Worm (Caenorhabditis elegans) whole organism, L1 larva: ENCODE data around the gene ced-2.

ENCODE experiments used
- C16A3.4 ChIP-seq: fragments of 150-350 bp; optimal IDR thresholded peaks from 2 replicates; lab custom pipeline; 2014; ENCODE audit warnings: missing biosample characterization, missing genetic modification characterization
- C34B4.2 ChIP-seq: sonication (generic microtip); optimal IDR thresholded peaks from 2 replicates; lab custom pipeline; 2017; ENCODE audit warnings: mild to moderate bottlenecking, missing genetic modification characterization, missing compliant biosample characterization
- ceh-63 ChIP-seq: fragments of 200-800 bp; sonication (Bioruptor generic); optimal IDR thresholded peaks from 2 replicates; lab custom pipeline; 2018; ENCODE audit warnings: mild to moderate bottlenecking, missing genetic modification characterization, missing compliant biosample characterization
- dsc-1 ChIP-seq: sonication (generic microtip); optimal IDR thresholded peaks from 2 replicates; lab custom pipeline; 2016; ENCODE audit warnings: mild to moderate bottlenecking, missing genetic modification characterization, missing compliant biosample characterization
- efl-1 ChIP-seq, 4 experiments: fragments of 150-350 bp; optimal IDR thresholded peaks in 3 of 4; peaks in 1 of 4; 1 replicate in 1 of 4; 2 replicates in 3 of 4; lab custom pipeline; 2014; ENCODE audit warnings: missing biosample characterization in 2 of 4, missing genetic modification characterization in 2 of 4, missing genetic modification reagents in 2 of 4
- efl-3 ChIP-seq: fragments of 200-800 bp; sonication (Bioruptor generic); optimal IDR thresholded peaks from 2 replicates; lab custom pipeline; 2018; ENCODE audit warnings: mild to moderate bottlenecking, missing genetic modification characterization, missing compliant biosample characterization
- elt-2 ChIP-seq: sonication (generic microtip); optimal IDR thresholded peaks from 2 replicates; lab custom pipeline; 2016; ENCODE audit warnings: missing genetic modification characterization, mild to moderate bottlenecking, inconsistent platforms, missing compliant biosample characterization, missing genetic modification reagents
- elt-3 ChIP-seq, 6 experiments: fragments of 150-350 bp in 1 of 6; sonication (generic microtip); optimal IDR thresholded peaks; 2 replicates each; lab custom pipeline; 2017 to 2018; ENCODE audit warnings: missing biosample characterization in 6 of 6, missing genetic modification characterization in 6 of 6, inconsistent platforms in 1 of 6
- ets-5 ChIP-seq: fragments of 200-800 bp; sonication (Bioruptor generic); IDR thresholded peaks from 2 replicates; pipeline ENCODE4 v1.3.6; 2022; ENCODE audit warnings: missing genetic modification characterization, missing compliant biosample characterization
- hpl-2 ChIP-seq: fragments of 150-350 bp; optimal IDR thresholded peaks from 2 replicates; lab custom pipeline; 2014; ENCODE audit warnings: missing biosample characterization, missing genetic modification reagents, missing genetic modification characterization
- irx-1 ChIP-seq: sonication (generic microtip); optimal IDR thresholded peaks from 2 replicates; lab custom pipeline; 2016; ENCODE audit warnings: missing genetic modification characterization, missing compliant biosample characterization
- isw-1 ChIP-seq: fragments of 200-800 bp; sonication (Bioruptor generic); IDR thresholded peaks from 2 replicates; pipeline ENCODE4 v1.3.6; 2022; ENCODE audit warnings: missing genetic modification characterization, missing compliant biosample characterization
- jun-1 ChIP-seq: fragments of 150-350 bp; optimal IDR thresholded peaks from 2 replicates; lab custom pipeline; 2014; ENCODE audit warnings: missing biosample characterization, missing genetic modification reagents, missing genetic modification characterization
- lin-13 ChIP-seq: fragments of 150-350 bp; optimal IDR thresholded peaks from 2 replicates; lab custom pipeline; 2014; ENCODE audit warnings: missing biosample characterization, missing genetic modification reagents, missing genetic modification characterization
- lin-15B ChIP-seq: fragments of 150-350 bp; sonication (generic microtip); optimal IDR thresholded peaks from 3 replicates; lab custom pipeline; 2014; ENCODE audit warnings: missing biosample characterization, missing genetic modification characterization
- lin-35 ChIP-seq, 2 experiments: fragments of 150-350 bp; optimal IDR thresholded peaks; 2 replicates each; lab custom pipeline; 2014; ENCODE audit warnings: missing biosample characterization in 2 of 2, missing genetic modification characterization in 2 of 2, missing genetic modification reagents in 2 of 2
- mab-9 ChIP-seq: fragments of 200-800 bp; sonication (Bioruptor generic); IDR thresholded peaks from 2 replicates; pipeline ENCODE4 v1.3.6; 2022; ENCODE audit warnings: missing genetic modification reagents, missing genetic modification characterization, missing compliant biosample characterization
- mdl-1 ChIP-seq, 2 experiments: fragments of 150-350 bp; optimal IDR thresholded peaks; 2 replicates each; lab custom pipeline; 2014 to 2017; ENCODE audit warnings: missing biosample characterization in 2 of 2, missing genetic modification characterization in 2 of 2, inconsistent platforms in 1 of 2
- mep-1 ChIP-seq: fragments of 150-350 bp; optimal IDR thresholded peaks from 2 replicates; lab custom pipeline; 2014; ENCODE audit warnings: missing biosample characterization, missing genetic modification characterization
- nhr-12 ChIP-seq: sonication (generic microtip); optimal IDR thresholded peaks from 2 replicates; lab custom pipeline; 2017; ENCODE audit warnings: missing biosample characterization, missing genetic modification characterization
- nhr-20 ChIP-seq: sonication (generic microtip); optimal IDR thresholded peaks from 2 replicates; lab custom pipeline; 2016; ENCODE audit warnings: mild to moderate bottlenecking, missing genetic modification characterization, missing compliant biosample characterization
- nhr-28 ChIP-seq: fragments of 150-350 bp; optimal IDR thresholded peaks from 2 replicates; lab custom pipeline; 2014; ENCODE audit warnings: missing biosample characterization, missing genetic modification characterization
- nhr-47 ChIP-seq: sonication (generic microtip); optimal IDR thresholded peaks from 2 replicates; lab custom pipeline; 2016; ENCODE audit warnings: mild to moderate bottlenecking, missing genetic modification characterization, moderate library complexity, missing compliant biosample characterization
- nhr-77 ChIP-seq: fragments of 150-350 bp; optimal IDR thresholded peaks from 2 replicates; lab custom pipeline; 2014; ENCODE audit warnings: missing biosample characterization, missing genetic modification characterization
- nhr-84 ChIP-seq: sonication (generic microtip); optimal IDR thresholded peaks from 2 replicates; lab custom pipeline; 2017; ENCODE audit warnings: missing biosample characterization, missing genetic modification characterization
- nhr-85 ChIP-seq: sonication (generic microtip); peaks from one replicate; lab custom pipeline; 2016; ENCODE audit warnings: missing genetic modification characterization, inconsistent platforms, missing compliant biosample characterization
- nhr-90 ChIP-seq: sonication (generic microtip); optimal IDR thresholded peaks from 2 replicates; lab custom pipeline; 2016; ENCODE audit warnings: mild to moderate bottlenecking, missing genetic modification characterization, missing compliant biosample characterization; ENCODE audit not compliant: poor library complexity
- pqm-1 ChIP-seq: sonication (generic microtip); optimal IDR thresholded peaks from 3 replicates; lab custom pipeline; 2017; ENCODE audit warnings: missing biosample characterization, missing genetic modification characterization
- tlp-1 ChIP-seq: fragments of 150-350 bp; optimal IDR thresholded peaks from 2 replicates; lab custom pipeline; 2014; ENCODE audit warnings: missing biosample characterization, missing genetic modification characterization
- unc-98 ChIP-seq: fragments of 200-800 bp; sonication (Bioruptor generic); IDR thresholded peaks from 2 replicates; pipeline ENCODE4 v1.3.6; 2022; ENCODE audit warnings: missing genetic modification characterization, missing compliant biosample characterization
- vab-15 ChIP-seq: sonication (generic microtip); optimal IDR thresholded peaks from 2 replicates; lab custom pipeline; 2017; ENCODE audit warnings: missing genotype, mild to moderate bottlenecking, missing genetic modification characterization, missing compliant biosample characterization
- xbp-1 ChIP-seq: sonication (generic microtip); optimal IDR thresholded peaks from 2 replicates; lab custom pipeline; 2016; ENCODE audit warnings: missing genetic modification characterization, missing compliant biosample characterization
- ztf-11 ChIP-seq, 2 experiments: sonication (generic microtip); optimal IDR thresholded peaks; 2 replicates each; lab custom pipeline; 2016 to 2017; ENCODE audit warnings: missing genetic modification characterization in 2 of 2, missing biosample characterization in 1 of 2, missing compliant biosample characterization in 1 of 2

Gene ced-2

DNA sequence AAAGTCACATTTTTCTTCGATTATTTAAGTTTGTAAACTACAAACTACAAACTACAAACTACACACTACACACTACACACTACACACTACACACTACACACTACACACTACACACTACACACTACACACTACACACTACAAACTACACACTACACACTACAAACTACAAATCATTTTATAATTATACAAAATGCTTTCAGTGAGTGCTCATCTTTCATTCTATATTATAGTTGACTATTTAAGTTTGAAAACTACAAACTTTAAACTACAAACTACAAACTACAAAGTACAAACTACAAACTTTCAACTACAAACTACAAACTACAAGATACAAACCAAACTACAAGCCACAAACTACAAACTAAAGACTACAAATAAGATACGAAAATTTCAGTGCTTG, 27.3 kb downstream of the ced-2 start:
- TF ChIP-seq nhr-28 (tag; lab: Kevin White, UChicago) (peak; percentile 24), mab-9 (GFP tag; lab: Robert Waterston, UW) (no peak), efl-3 (GFP tag; lab: Kevin White, UChicago) (no peak), dsc-1 (tag; lab: Kevin White, UChicago) (no peak), nhr-12 (tag; lab: Kevin White, UChicago) (peak; percentile 53)

DNA sequence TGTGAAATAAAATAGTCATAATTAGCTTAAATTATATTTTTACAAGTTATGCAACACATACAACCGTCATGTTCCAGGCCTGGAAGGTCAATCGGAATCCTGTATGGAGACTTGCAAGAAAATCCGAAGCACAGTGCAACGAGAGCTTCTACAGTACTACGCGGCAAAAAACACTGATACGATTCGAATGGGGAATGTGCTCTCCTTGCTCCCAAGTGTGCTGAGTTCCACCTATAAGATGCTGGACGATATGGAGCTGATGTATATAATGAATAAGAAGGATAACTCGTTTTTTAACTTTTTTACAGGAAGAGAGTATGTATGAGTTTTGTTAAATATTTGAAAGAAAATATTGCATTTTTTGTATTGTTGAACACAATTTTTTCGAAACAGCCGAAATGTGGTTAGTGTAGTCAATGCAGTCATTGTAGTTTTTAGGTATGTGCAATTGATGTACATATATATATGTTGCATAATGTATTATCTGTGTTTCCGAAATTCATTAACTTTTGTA, 29.3 kb downstream of the ced-2 start, which contains the start of gene nhr-146:
Gene nhr-146, plus strand, starts transcription at position 464 of the 514 bp plus-strand sequence.
- TF ChIP-seq jun-1 (tag; lab: Kevin White, UChicago) (no peak), nhr-20 (no peak), irx-1 (tag; lab: Kevin White, UChicago) (no peak), lin-35 (GFP tag; optimal IDR thresholded peaks at IDR 0.05; lab: Kevin White, UChicago) (no peak), elt-3 (tag; optimal IDR thresholded peaks at IDR 0.05; lab: Kevin White, UChicago) (no peak), ets-5 (GFP tag; lab: Robert Waterston, UW) (no peak), mep-1 (no peak), lin-15B (tag; lab: Kevin White, UChicago) (no peak), mdl-1 (tag; optimal IDR thresholded peaks at IDR 0.05; lab: Kevin White, UChicago) (no peak), isw-1 (GFP tag; lab: Robert Waterston, UW) (no peak), mab-9 (GFP tag; lab: Robert Waterston, UW) (no peak), nhr-90 (no peak), efl-3 (GFP tag; lab: Kevin White, UChicago) (no peak), C16A3.4 (tag; lab: Kevin White, UChicago) (no peak), ztf-11 (tag; optimal IDR thresholded peaks at IDR 0.05; lab: Kevin White, UChicago) (no peak), tlp-1 (tag; lab: Kevin White, UChicago) (no peak)

DNA sequence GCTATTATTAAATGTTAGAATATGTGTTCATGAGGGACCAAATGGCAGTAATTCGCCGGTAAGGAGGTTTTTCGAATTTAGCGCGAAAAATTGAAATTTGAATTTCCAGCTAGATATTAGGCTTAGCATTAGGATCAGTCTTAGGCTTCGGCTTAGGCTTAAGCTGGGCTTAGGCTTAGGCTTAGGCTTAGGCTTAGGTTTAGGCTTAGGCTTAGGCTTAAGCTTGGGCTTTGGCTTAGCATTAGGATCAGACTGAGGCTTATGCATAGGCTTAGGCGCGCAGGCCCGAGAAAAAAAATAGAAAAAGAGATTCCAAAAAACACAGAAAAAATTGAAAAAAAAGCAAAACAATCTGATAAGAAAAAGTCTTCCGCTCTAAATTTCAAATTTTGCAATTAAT, 31.2 kb downstream of the ced-2 start:
- TF ChIP-seq elt-2 (tag; lab: Kevin White, UChicago) (no peak), nhr-77 (tag; lab: Kevin White, UChicago) (no peak), ztf-11 (tag; optimal IDR thresholded peaks at IDR 0.05; lab: Kevin White, UChicago) (no peak), vab-15 (tag; lab: Kevin White, UChicago) (no peak), pqm-1 (tag; lab: Kevin White, UChicago) (no peak), lin-15B (tag; lab: Kevin White, UChicago) (no peak)

DNA sequence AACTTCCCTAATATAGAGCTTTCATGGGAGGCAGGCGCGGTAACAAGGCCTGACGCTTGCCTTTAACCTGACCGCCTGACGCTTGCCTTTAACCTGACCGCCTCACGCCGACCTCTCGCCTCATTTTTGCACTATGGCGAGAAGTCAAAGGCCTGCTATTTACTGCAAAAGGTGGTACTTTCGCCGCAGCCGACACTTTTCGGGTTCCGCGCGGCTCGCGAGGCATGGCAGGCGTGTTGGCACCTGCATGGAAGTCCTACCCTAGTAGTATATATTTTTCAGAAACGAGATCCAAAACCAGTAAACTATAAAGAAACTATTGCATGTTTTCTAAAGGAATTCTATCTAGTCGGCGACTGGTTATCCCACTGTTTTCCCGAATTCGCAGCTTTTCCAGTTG, 31.6 kb downstream of the ced-2 start:
- TF ChIP-seq xbp-1 (tag; lab: Kevin White, UChicago) (no peak), efl-1 (optimal IDR thresholded peaks at IDR 0.05; lab: Kevin White, UChicago) (no peak), efl-1 (GFP tag; optimal IDR thresholded peaks at IDR 0.05 in 1 of 2; lab: Kevin White, UChicago) (peak in 1 of 2 experiments; percentile 80), nhr-77 (tag; lab: Kevin White, UChicago) (no peak), pqm-1 (tag; lab: Kevin White, UChicago) (no peak), nhr-85 (tag; lab: Kevin White, UChicago) (peak; percentile 2), nhr-47 (tag; lab: Kevin White, UChicago) (no peak), nhr-84 (tag; lab: Kevin White, UChicago) (no peak)

DNA sequence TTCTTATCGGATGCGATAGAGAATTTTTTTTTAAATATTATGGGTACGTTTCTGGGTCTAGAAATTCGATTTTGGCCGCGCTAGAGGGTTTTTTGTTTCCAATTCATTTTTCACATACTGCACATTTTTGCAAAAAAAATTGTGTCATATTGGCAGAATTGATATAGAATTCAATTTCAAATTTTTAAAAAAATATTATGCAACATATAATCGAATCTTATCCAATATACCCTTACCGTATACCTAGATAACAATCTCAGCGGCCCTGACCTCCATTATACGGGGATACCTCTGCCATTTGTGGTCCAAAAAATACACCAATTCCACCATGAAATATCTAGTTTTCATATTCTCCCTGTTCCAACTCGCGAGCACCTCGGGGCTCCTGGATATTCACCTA, 34.5 kb downstream of the ced-2 start, which contains the start of gene cpg-24:
Gene cpg-24, plus strand, starts transcription at position 301 of the 400 bp plus-strand sequence.
- TF ChIP-seq unc-98 (GFP tag; lab: Robert Waterston, UW) (no peak), lin-13 (GFP tag; lab: Kevin White, UChicago) (no peak), dsc-1 (tag; lab: Kevin White, UChicago) (no peak), hpl-2 (GFP tag; lab: Kevin White, UChicago) (no peak), ceh-63 (no peak), nhr-47 (tag; lab: Kevin White, UChicago) (no peak), C34B4.2 (tag; lab: Kevin White, UChicago) (no peak)
